Fruit fly (Drosophila melanogaster) whole organism, pupa: Measurements from ENCODE around the gene CG3505.

Source experiments
- CG10348 ChIP-seq: fragments of 200-800 bp; sonication (Bioruptor generic); IDR thresholded peaks from 2 replicates; pipeline ENCODE4 v1.3.6; 2022; ENCODE audit warnings: missing biosample characterization, missing genetic modification characterization
- CG12605 ChIP-seq: fragments of 200-800 bp; sonication (Bioruptor generic); IDR thresholded peaks from 2 replicates; pipeline ENCODE4 v1.3.6; 2022; ENCODE audit warnings: missing biosample characterization, missing genetic modification characterization
- CG13204 ChIP-seq: fragments of 200-800 bp; sonication (Bioruptor generic); optimal IDR thresholded peaks from 2 replicates; lab custom pipeline; 2018; ENCODE audit warnings: missing biosample characterization, mild to moderate bottlenecking, missing genetic modification characterization, moderate library complexity
- CG14655 ChIP-seq: fragments of 200-800 bp; sonication (Bioruptor generic); optimal IDR thresholded peaks from 3 replicates; lab custom pipeline; 2017; ENCODE audit warnings: mild to moderate bottlenecking, missing biosample characterization, missing genetic modification reagents, missing genetic modification characterization
- CG15710 ChIP-seq: fragments of 200-800 bp; sonication (Bioruptor generic); optimal IDR thresholded peaks from 2 replicates; lab custom pipeline; 2018; ENCODE audit warnings: missing biosample characterization, mild to moderate bottlenecking, missing genetic modification characterization, moderate library complexity
- CG17806 ChIP-seq: fragments of 200-800 bp; sonication (Bioruptor generic); optimal IDR thresholded peaks from 2 replicates; lab custom pipeline; 2018; ENCODE audit warnings: missing biosample characterization, mild to moderate bottlenecking, missing genetic modification characterization, moderate library complexity
- CG32121 ChIP-seq: fragments of 200-800 bp; sonication (Bioruptor generic); IDR thresholded peaks from 2 replicates; pipeline ENCODE4 v1.3.6; 2022; ENCODE audit warnings: missing biosample characterization, missing genetic modification characterization
- CG34367 ChIP-seq: fragments of 200-800 bp; sonication (Bioruptor generic); optimal IDR thresholded peaks from 2 replicates; lab custom pipeline; 2018; ENCODE audit warnings: missing biosample characterization, mild to moderate bottlenecking, missing genetic modification characterization
- CG4496 ChIP-seq: fragments of 200-800 bp; sonication (Bioruptor generic); IDR thresholded peaks from 3 replicates; pipeline ENCODE4 v1.3.6; 2022; ENCODE audit warnings: missing biosample characterization, missing genetic modification characterization
- CG8159 ChIP-seq: fragments of 200-800 bp; sonication (Bioruptor generic); optimal IDR thresholded peaks from 3 replicates; lab custom pipeline; 2018; ENCODE audit warnings: missing biosample characterization, mild to moderate bottlenecking, missing genetic modification characterization, moderate library complexity
- CG8301 ChIP-seq: fragments of 200-800 bp; sonication (Bioruptor generic); optimal IDR thresholded peaks from 2 replicates; lab custom pipeline; 2018; ENCODE audit warnings: missing biosample characterization, mild to moderate bottlenecking, missing genetic modification characterization
- CG9948 ChIP-seq: fragments of 200-800 bp; sonication (Bioruptor generic); optimal IDR thresholded peaks from 2 replicates; lab custom pipeline; 2018; ENCODE audit warnings: missing biosample characterization, mild to moderate bottlenecking, missing genetic modification characterization, moderate library complexity
- D1 ChIP-seq: fragments of 200-800 bp; sonication (Bioruptor generic); optimal IDR thresholded peaks from 2 replicates; lab custom pipeline; 2018; ENCODE audit warnings: missing biosample characterization, mild to moderate bottlenecking, missing genetic modification characterization, moderate library complexity
- EcR ChIP-seq: fragments of 200-800 bp; sonication (Bioruptor generic); optimal IDR thresholded peaks from 3 replicates; lab custom pipeline; 2019; ENCODE audit warnings: missing biosample characterization, missing genetic modification characterization, mild to moderate bottlenecking, moderate library complexity, missing genetic modification reagents
- Ets98B ChIP-seq: fragments of 200-800 bp; sonication (Bioruptor generic); IDR thresholded peaks from 2 replicates; pipeline ENCODE4 v1.3.6; 2022; ENCODE audit warnings: missing biosample characterization, missing genetic modification characterization
- Pif1A ChIP-seq: fragments of 200-800 bp; sonication (Bioruptor generic); optimal IDR thresholded peaks from 3 replicates; lab custom pipeline; 2016; ENCODE audit warnings: missing biosample characterization, missing genetic modification characterization
- Pif1B ChIP-seq: fragments of 200-800 bp; sonication (Bioruptor generic); optimal IDR thresholded peaks from 3 replicates; lab custom pipeline; 2016; ENCODE audit warnings: missing biosample characterization, missing genetic modification characterization
- Snoo ChIP-seq: fragments of 200-800 bp; sonication (Bioruptor generic); optimal IDR thresholded peaks from 3 replicates; lab custom pipeline; 2017; ENCODE audit warnings: missing biosample characterization, mild to moderate bottlenecking, missing genetic modification characterization, inconsistent platforms
- fd96Ca ChIP-seq: fragments of 200-800 bp; sonication (Bioruptor generic); IDR thresholded peaks from 3 replicates; pipeline ENCODE4 v1.3.6; 2022; ENCODE audit warnings: missing biosample characterization, missing genetic modification characterization
- gl ChIP-seq: fragments of 200-800 bp; sonication (Bioruptor generic); optimal IDR thresholded peaks from 2 replicates; lab custom pipeline; 2018; ENCODE audit warnings: missing biosample characterization, mild to moderate bottlenecking, missing genetic modification characterization
- rn ChIP-seq: fragments of 200-800 bp; sonication (Bioruptor generic); IDR thresholded peaks from 2 replicates; pipeline ENCODE4 v1.3.6; 2022; ENCODE audit warnings: missing biosample characterization, missing genetic modification characterization

The CG3505 gene

DNA sequence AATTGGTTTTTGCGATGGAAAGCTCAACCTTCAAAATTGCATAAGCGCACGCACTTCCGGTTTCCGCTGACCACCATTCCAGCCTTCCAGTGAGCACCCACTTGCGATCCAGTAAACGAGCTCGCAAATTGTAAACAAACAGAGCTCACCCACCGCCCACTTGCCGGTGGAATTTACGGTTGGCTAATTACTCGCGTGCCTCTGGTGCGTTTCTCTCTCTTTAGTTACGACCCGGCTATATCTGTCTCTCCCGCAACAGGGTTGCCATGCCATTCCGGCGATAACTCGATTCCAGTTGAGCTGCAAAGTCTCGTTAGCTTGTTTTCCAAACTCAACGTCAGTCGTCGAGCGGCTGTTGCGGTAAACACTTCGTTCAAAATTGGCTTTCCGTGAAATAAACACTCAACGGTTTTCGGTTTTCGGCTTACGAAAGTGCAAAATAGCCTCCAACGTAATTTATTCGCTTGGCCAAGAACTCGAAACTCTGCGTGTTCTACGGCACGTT lies 27.1 kb upstream of the CG3505 start, which contains the start of gene Cad88C:
Gene Cad88C, plus strand, starts transcription at position 360 of the 505 bp plus-strand sequence.
- 0 out of 2 replicates have a peak, but pooled peaks have one; percentile 14 for TF ChIP-seq CG32121 (GFP tag; lab: Robert Waterston, UW)
- no peak for TF ChIP-seq rn (GFP tag; lab: Robert Waterston, UW)

- TF ChIP-seq CG9948 (tag; lab: Kevin White, UChicago) (peak; percentile 16), Pif1B (GFP tag; lab: Kevin White, UChicago) (no peak), EcR (GFP tag; lab: Kevin White, UChicago) (no peak)
Measured at dm6 chr3R:14631911-14632310, 25.3 kb upstream of the CG3505 start.

DNA sequence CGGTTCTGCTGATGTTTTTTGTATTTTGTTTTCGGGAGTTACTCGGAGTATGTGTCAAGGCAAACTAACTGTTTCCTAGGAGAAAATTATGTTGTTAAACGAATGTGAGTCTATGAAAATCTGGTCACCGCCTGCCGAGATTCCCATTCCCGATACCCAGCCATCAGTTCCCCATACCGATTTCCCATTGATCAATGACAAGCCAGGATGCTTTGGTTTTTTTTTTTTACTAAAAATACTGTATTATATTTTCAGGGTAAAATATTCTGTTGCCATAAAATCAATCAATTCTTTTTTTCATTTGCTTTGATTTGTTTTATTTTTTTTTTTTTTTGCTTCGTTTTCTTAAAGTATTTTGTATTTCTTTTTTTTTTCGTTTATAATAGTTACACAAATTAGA lies 14.8 kb upstream of the CG3505 start, which contains the start of gene CG7886:
Gene CG7886, minus strand, starts transcription at position 101 of the 400 bp plus-strand sequence.
- TF ChIP-seq CG15710 (no peak), CG4496 (GFP tag; lab: Robert Waterston, UW) (no peak), CG34367 (no peak), CG10348 (GFP tag; lab: Robert Waterston, UW) (no peak), CG8159 (tag; lab: Kevin White, UChicago) (no peak), D1 (tag; lab: Kevin White, UChicago) (no peak), CG17806 (no peak), Ets98B (GFP tag; lab: Robert Waterston, UW) (no peak), rn (GFP tag; lab: Robert Waterston, UW) (no peak), fd96Ca (GFP tag; lab: Robert Waterston, UW) (no peak), CG8301 (no peak), EcR (GFP tag; lab: Kevin White, UChicago) (no peak), CG13204 (GFP tag; lab: Kevin White, UChicago) (no peak), CG9948 (tag; lab: Kevin White, UChicago) (no peak)
- TF ChIP-seq, all 21 proteins: peak for 0

DNA sequence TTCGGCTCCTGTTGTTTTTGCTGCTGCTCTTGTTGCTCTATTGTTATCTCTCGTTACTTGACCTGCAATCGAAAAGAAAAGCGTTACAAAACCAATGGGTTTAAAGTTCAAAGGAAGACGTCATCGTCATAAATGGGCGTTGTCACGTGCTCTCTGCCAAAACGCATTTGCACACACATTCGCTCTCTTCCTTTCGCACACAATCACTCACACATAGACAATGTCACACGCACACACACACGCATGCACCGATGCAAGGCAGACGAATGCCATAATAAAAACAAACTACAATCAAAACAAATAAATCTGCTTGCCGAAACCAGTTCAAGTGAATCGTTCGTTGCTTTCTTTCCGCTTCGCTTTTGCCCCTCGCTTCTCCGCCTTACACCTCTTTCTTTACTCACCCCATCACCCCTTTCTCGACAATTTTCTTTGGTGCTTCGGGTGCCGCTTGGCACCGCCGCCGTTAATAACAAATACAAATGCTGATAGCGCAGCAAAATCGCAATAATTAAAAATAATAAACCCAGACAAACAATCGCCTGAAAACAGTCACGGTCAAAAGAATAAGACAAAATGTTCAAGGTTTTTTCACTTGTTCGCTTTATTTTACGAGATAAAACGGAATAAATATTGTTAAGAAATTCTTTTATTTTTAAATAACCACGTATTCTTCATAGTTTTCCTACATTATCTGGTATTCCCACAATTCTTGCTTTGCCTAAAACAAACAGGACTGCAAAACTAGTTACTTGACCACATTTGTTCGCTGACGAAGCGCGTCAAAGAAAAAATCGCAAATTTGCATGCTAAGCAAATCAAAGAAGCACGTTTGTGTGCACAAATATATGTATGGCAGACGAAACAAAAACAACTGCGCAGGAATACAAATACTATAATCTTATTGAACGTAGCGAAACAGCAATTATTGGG lies 7.7 kb upstream of the CG3505 start:
- TF ChIP-seq CG13204 (GFP tag; lab: Kevin White, UChicago) = no peak
- TF ChIP-seq D1 (tag; lab: Kevin White, UChicago) = peak; percentile 47
- peak; percentile 66 for TF ChIP-seq CG34367
- TF ChIP-seq CG4496 (GFP tag; lab: Robert Waterston, UW) = peak; percentile 71; the same call in 2 of the 3 replicates
- TF ChIP-seq Pif1A (GFP tag; lab: Kevin White, UChicago) = peak; percentile 79
- TF ChIP-seq CG12605 (GFP tag; lab: Robert Waterston, UW) = peak; percentile 32; the same call in 1 of the 2 replicates
- TF ChIP-seq EcR (GFP tag; lab: Kevin White, UChicago) = peak; percentile 78
- TF ChIP-seq CG14655 = peak; percentile 89
- peak; percentile 72 for TF ChIP-seq CG17806
- peak; percentile 80 for TF ChIP-seq Pif1B (GFP tag; lab: Kevin White, UChicago)
- TF ChIP-seq fd96Ca (GFP tag; lab: Robert Waterston, UW) = peak; percentile 67; the same call in 2 of the 3 replicates
- TF ChIP-seq CG9948 (tag; lab: Kevin White, UChicago) = peak; percentile 79
- TF ChIP-seq CG8159 (tag; lab: Kevin White, UChicago) = peak; percentile 76
- TF ChIP-seq gl (tag; lab: Kevin White, UChicago) = no peak
- TF ChIP-seq CG32121 (GFP tag; lab: Robert Waterston, UW) = peak; percentile 76
- TF ChIP-seq Snoo (tag; lab: Kevin White, UChicago) = peak; percentile 76
- TF ChIP-seq rn (GFP tag; lab: Robert Waterston, UW) = no peak
- peak; percentile 8; the same call in 1 of the 2 replicates for TF ChIP-seq CG10348 (GFP tag; lab: Robert Waterston, UW)
- TF ChIP-seq Ets98B (GFP tag; lab: Robert Waterston, UW) = peak; percentile 66
- TF ChIP-seq CG15710 = peak; percentile 66
- peak; percentile 83 for TF ChIP-seq CG8301
- TF ChIP-seq, all 21 proteins: peak for 18

dm6 chr3R:14650367-14650766 lies 6.9 kb upstream of the CG3505 start:
- TF ChIP-seq CG13204 (GFP tag; lab: Kevin White, UChicago) (no peak), CG12605 (GFP tag; lab: Robert Waterston, UW) (no peak), CG17806 (no peak), CG9948 (tag; lab: Kevin White, UChicago) (no peak), gl (tag; lab: Kevin White, UChicago) (no peak), Ets98B (GFP tag; lab: Robert Waterston, UW) (no peak), CG32121 (GFP tag; lab: Robert Waterston, UW) (no peak), CG4496 (GFP tag; lab: Robert Waterston, UW) (no peak), fd96Ca (GFP tag; lab: Robert Waterston, UW) (no peak), CG34367 (no peak), D1 (tag; lab: Kevin White, UChicago) (no peak), CG8159 (tag; lab: Kevin White, UChicago) (no peak), CG14655 (no peak), Pif1A (GFP tag; lab: Kevin White, UChicago) (no peak), Pif1B (GFP tag; lab: Kevin White, UChicago) (no peak)
